In genomic region chr2L:3371340-3371739, dm6 we compare ENCODE assay signal across 1 fruit fly cellular context.
TF ChIP-seq lines count a peak whose summit lies in the region.

No protein-coding gene starts in this region.

TF ChIP-seq in whole organism, prepupa, 60 proteins besides CTCF, POLR2A, EP300 and RAD21 (continued from another document):
- TF ChIP-seq fd85E (GFP tag; optimal IDR thresholded peaks at IDR 0.05; lab: Kevin White, UChicago) (no peak), CG7368 (GFP tag; optimal IDR thresholded peaks at IDR 0.05; lab: Kevin White, UChicago) (no peak), ss (GFP tag; optimal IDR thresholded peaks at IDR 0.05; lab: Kevin White, UChicago) (no peak), CG10669 (GFP tag; optimal IDR thresholded peaks at IDR 0.05; lab: Kevin White, UChicago) (peak; percentile 29), CG3032 (tag; optimal IDR thresholded peaks at IDR 0.05; lab: Kevin White, UChicago) (no peak), CG8632 (GFP tag; optimal IDR thresholded peaks at IDR 0.05; lab: Kevin White, UChicago) (no peak), dsx (GFP tag; optimal IDR thresholded peaks at IDR 0.05; lab: Kevin White, UChicago; ENCODE audit: poor library complexity, severe bottlenecking) (no peak), CG8319 (GFP tag; optimal IDR thresholded peaks at IDR 0.05; lab: Kevin White, UChicago) (no peak), CG3919 (GFP tag; optimal IDR thresholded peaks at IDR 0.05; lab: Kevin White, UChicago) (no peak), fd59A (GFP tag; optimal IDR thresholded peaks at IDR 0.05; lab: Kevin White, UChicago) (peak; percentile 12), CG15336 (GFP tag; IDR thresholded peaks at IDR 0.05; lab: Robert Waterston, UW) (peak; percentile 59), CG32006 (GFP tag; optimal IDR thresholded peaks at IDR 0.05; lab: Kevin White, UChicago) (peak; percentile 78), Eip78C (GFP tag; lab: Kevin White, UChicago) (peak; percentile 38), topi (GFP tag; optimal IDR thresholded peaks at IDR 0.05; lab: Kevin White, UChicago) (no peak), CG16779 (tag; optimal IDR thresholded peaks at IDR 0.05; lab: Kevin White, UChicago) (peak; percentile 24), OdsH (GFP tag; optimal IDR thresholded peaks at IDR 0.05; lab: Kevin White, UChicago) (no peak), net (GFP tag; optimal IDR thresholded peaks at IDR 0.05; lab: Kevin White, UChicago) (no peak), acj6 (GFP tag; optimal IDR thresholded peaks at IDR 0.05; lab: Kevin White, UChicago) (no peak), Smox (GFP tag; optimal IDR thresholded peaks at IDR 0.05; lab: Kevin White, UChicago) (no peak), Eip75B (GFP tag; optimal IDR thresholded peaks at IDR 0.05; lab: Kevin White, UChicago) (peak; percentile 0), vri (GFP tag; optimal IDR thresholded peaks at IDR 0.05; lab: Kevin White, UChicago) (no peak)
